Fruit fly (Drosophila melanogaster): ENCODE data around the gene CG32374.

Gene CG32374

DNA sequence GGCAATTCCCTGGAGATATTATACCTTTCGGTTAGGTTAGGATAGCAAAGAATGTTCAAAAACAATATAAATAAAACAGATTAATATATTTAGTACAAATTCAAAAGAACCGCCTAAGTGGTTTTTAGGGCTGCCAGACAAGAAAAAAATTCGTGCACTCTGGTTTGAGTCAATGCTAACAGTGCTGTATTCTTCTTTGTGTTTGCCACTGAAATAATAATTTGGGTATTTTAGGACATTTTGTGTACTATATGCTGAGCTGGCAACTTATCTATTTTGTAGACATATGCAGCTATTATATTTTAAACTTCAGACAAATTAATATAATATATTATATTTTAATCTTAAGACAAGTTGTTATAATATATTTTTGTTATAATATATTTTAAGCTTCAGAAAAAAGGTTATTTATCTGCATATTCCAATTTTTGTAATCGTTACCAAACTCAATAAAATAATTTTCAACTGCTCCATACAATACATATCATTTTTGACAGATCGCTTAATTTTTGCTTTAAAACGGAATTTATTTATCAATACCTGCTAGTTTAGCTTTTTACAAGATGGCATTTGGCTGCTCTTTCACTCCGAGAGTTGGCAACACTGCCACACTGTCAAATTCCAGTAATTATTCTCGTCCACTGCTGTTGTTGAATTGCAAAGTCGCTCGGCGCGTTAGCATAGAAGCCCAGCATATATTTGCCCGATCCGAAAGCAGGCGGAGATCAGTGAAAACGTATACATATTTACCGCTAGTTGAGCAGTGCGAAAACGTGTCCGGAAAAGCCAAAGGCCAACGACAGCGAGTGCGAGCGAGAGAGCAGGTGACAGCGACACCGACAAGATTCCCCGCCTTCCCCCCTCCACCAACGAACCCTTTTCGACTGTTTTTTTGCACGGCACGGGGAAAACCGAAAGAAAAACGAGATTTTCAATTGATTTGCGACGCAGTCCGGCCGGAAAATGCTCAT is 30.3 kb downstream of the CG32374 start, which contains the start of gene CG7546 (continued):
- TF ChIP-seq hb (GFP tag; IDR thresholded peaks at IDR 0.05; ENCODE audit: partially characterized antibody) (no peak), otp (GFP tag; IDR thresholded peaks at IDR 0.05) (no peak), sens (GFP tag) (peak; percentile 34), Hr39 (optimal IDR thresholded peaks at IDR 0.05) (no peak), CG7271 (tag; optimal IDR thresholded peaks at IDR 0.05) (no peak), NC2α (GFP tag; optimal IDR thresholded peaks at IDR 0.05) (no peak), D19A (tag; optimal IDR thresholded peaks at IDR 0.05) (no peak), Awh (GFP tag; IDR thresholded peaks at IDR 0.05) (no peak), CG12155 (GFP tag; optimal IDR thresholded peaks at IDR 0.05) (peak; percentile 37), Oli (tag; optimal IDR thresholded peaks at IDR 0.05) (peak; percentile 11), CG11695 (GFP tag; IDR thresholded peaks at IDR 0.05) (no peak), zfh2 (GFP tag; optimal IDR thresholded peaks at IDR 0.05) (peak; percentile 40), CG12942 (GFP tag; optimal IDR thresholded peaks at IDR 0.05) (peak; percentile 17), CHES-1-like (GFP tag; optimal IDR thresholded peaks at IDR 0.05) (peak; percentile 35), ap (GFP tag; IDR thresholded peaks at IDR 0.05) (0 out of 2 replicates have a peak, but pooled peaks have one; percentile 13), GATAe (GFP tag; conservative IDR thresholded peaks at IDR 0.05) (no peak), cg (GFP tag; optimal IDR thresholded peaks at IDR 0.05) (no peak), Bteb2 (GFP tag; optimal IDR thresholded peaks at IDR 0.05) (no peak), CG10267 (tag; optimal IDR thresholded peaks at IDR 0.05) (peak; percentile 61), Lhr (GFP tag; optimal IDR thresholded peaks at IDR 0.05) (peak; percentile 63), CG14860 (GFP tag; IDR thresholded peaks at IDR 0.05; ENCODE audit: partially characterized antibody) (no peak), NK7.1 (GFP tag; optimal IDR thresholded peaks at IDR 0.05) (no peak), slp2 (GFP tag; optimal IDR thresholded peaks at IDR 0.05) (no peak), Lim3 (GFP tag; IDR thresholded peaks at IDR 0.05) (no peak), CG6791 (GFP tag; IDR thresholded peaks at IDR 0.05; ENCODE audit: partially characterized antibody) (no peak), lab (GFP tag; optimal IDR thresholded peaks at IDR 0.05) (no peak), Xbp1 (GFP tag; optimal IDR thresholded peaks at IDR 0.05) (peak; percentile 63), Aef1 (GFP tag; IDR thresholded peaks at IDR 0.05) (peak; percentile 29; the same call in 1 of the 3 replicates), phol (tag; optimal IDR thresholded peaks at IDR 0.05) (peak; percentile 91), vfl (GFP tag; optimal IDR thresholded peaks at IDR 0.05) (no peak), CkIIα-i1 (GFP tag; IDR thresholded peaks at IDR 0.05) (no peak), Atf6 (GFP tag; IDR thresholded peaks at IDR 0.05) (no peak), MESR4 (GFP tag; optimal IDR thresholded peaks at IDR 0.05) (peak; percentile 97), CG2202 (tag; optimal IDR thresholded peaks at IDR 0.05) (no peak), chinmo (GFP tag; IDR thresholded peaks at IDR 0.05; ENCODE audit: partially characterized antibody) (no peak), CG17612 (GFP tag; IDR thresholded peaks at IDR 0.05) (no peak), CG10366 (GFP tag; IDR thresholded peaks at IDR 0.05) (no peak), crc (GFP tag; optimal IDR thresholded peaks at IDR 0.05) (no peak), Atf-2 (GFP tag; optimal IDR thresholded peaks at IDR 0.05) (peak; percentile 35), CG31365 (tag; optimal IDR thresholded peaks at IDR 0.05) (no peak), Nf-YA (GFP tag; IDR thresholded peaks at IDR 0.05) (no peak), tna (GFP tag; IDR thresholded peaks at IDR 0.05; ENCODE audit: partially characterized antibody) (no peak), B-H1 (GFP tag; IDR thresholded peaks at IDR 0.05) (no peak), knrl (GFP tag; IDR thresholded peaks at IDR 0.05; ENCODE audit: partially characterized antibody) (peak; percentile 35; the same call in 1 of the 3 replicates), yki (optimal IDR thresholded peaks at IDR 0.05) (no peak), eve (GFP tag; optimal IDR thresholded peaks at IDR 0.05) (no peak), CG32772 (GFP tag; IDR thresholded peaks at IDR 0.05) (no peak), CG1233 (GFP tag; optimal IDR thresholded peaks at IDR 0.05) (no peak), slou (GFP tag; optimal IDR thresholded peaks at IDR 0.05) (no peak), bbx (GFP tag; IDR thresholded peaks at IDR 0.05; ENCODE audit: partially characterized antibody) (no peak; the same call in 1 of the 2 replicates)

All from whole organism, embryonic.